Fruit fly (Drosophila melanogaster) Kc167 (cell line): ENCODE measurements around the gene CG15930.

Source experiments
- Myc ChIP-seq: fragments of >200 bp; optimal IDR thresholded peaks from 2 replicates; lab custom pipeline; 2017; ENCODE audit warnings: missing external identifiers
- Sin3A ChIP-seq: fragments of >200 bp; optimal IDR thresholded peaks from 2 replicates; lab custom pipeline; 2018; ENCODE audit warnings: missing external identifiers
- h ChIP-seq: fragments of >200 bp; optimal IDR thresholded peaks from 3 replicates; lab custom pipeline; 2018; ENCODE audit warnings: missing external identifiers
- insv ChIP-seq: fragments of >200 bp; optimal IDR thresholded peaks from 3 replicates; lab custom pipeline; 2018; ENCODE audit warnings: missing external identifiers
- psq ChIP-seq: fragments of >200 bp; optimal IDR thresholded peaks from 2 replicates; lab custom pipeline; 2017; ENCODE audit warnings: missing external identifiers
- ttk ChIP-seq: sonication (Bioruptor generic); optimal IDR thresholded peaks from 2 replicates; lab custom pipeline; 2017; ENCODE audit warnings: missing external identifiers

DNA sequence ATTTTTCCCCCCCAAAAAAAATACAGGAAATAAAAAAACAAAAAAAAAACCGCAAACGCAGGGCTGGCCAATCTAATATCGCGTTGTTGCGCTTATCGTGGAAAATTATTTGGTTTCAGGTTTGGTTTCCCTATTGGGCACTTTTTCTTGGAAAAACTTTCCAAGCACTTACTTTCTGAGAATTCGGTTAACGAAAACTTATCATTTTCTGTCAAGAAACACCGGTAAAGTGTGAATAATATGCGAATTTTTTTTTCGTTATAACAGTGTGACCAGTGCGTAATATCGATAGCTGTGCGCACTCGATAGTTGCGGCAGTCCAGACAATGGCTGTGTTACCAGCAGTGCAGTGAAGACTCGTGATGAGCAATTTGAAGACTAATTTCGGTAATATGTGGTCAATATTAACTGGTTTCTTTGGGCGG is 5.4 kb upstream of the CG15930 start, which contains the start of gene Rnp4F:
- TF ChIP-seq h (lab: Kevin White, UChicago) (no peak), insv (lab: Kevin White, UChicago) (no peak), Myc (lab: Kevin White, UChicago) (no peak), psq (lab: Kevin White, UChicago) (no peak), Sin3A (lab: Kevin White, UChicago) (no peak), ttk (lab: Kevin White, UChicago) (no peak)
